Worm (Caenorhabditis elegans): ENCODE results near the gene T28D9.11.

T28D9.11 gene

DNA sequence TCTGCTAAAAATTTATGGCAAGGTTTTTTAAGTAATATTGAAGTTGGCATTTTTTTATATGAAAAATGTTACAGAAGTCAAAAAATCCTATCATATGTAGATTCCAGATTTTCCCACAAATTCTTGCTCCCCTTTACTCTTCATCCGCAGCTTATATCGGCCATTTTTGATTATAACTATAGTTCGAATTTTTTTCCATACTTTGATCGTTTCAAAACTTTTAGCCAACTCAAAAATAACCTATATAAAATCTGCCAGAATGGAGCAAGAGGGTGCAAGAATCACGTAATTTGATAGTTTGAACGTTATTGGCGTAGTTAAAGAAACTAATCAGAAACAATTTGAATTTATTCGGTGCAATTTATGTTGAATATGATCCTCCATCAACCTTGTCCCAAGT lies 32.1 kb upstream of the T28D9.11 start:
- TF ChIP-seq ceh-9 (tag; optimal IDR thresholded peaks at IDR 0.05) (no peak), pax-1 (tag; optimal IDR thresholded peaks at IDR 0.05) (no peak), K02D7.2 (tag; optimal IDR thresholded peaks at IDR 0.05) (no peak), syd-9 (tag; optimal IDR thresholded peaks at IDR 0.05) (no peak), ztf-16 (tag; optimal IDR thresholded peaks at IDR 0.05) (no peak), pros-1 (tag; optimal IDR thresholded peaks at IDR 0.05) (no peak), npax-4 (tag; optimal IDR thresholded peaks at IDR 0.05) (no peak), sox-2 (GFP tag; IDR thresholded peaks at IDR 0.05) (no peak), pha-2 (tag; optimal IDR thresholded peaks at IDR 0.05) (no peak), hlh-30 (tag; optimal IDR thresholded peaks at IDR 0.05; ENCODE audit: insufficient read depth) (no peak), ets-4 (tag; optimal IDR thresholded peaks at IDR 0.05) (no peak), gmeb-2 (tag; optimal IDR thresholded peaks at IDR 0.05) (no peak), fkh-10 (GFP tag; optimal IDR thresholded peaks at IDR 0.05) (no peak), ceh-14 (tag; optimal IDR thresholded peaks at IDR 0.05) (no peak), ttx-3 (tag; optimal IDR thresholded peaks at IDR 0.05) (no peak), ceh-34 (tag; optimal IDR thresholded peaks at IDR 0.05) (no peak)

- TF ChIP-seq gmeb-2 (tag; optimal IDR thresholded peaks at IDR 0.05) (no peak), ceh-24 (tag; optimal IDR thresholded peaks at IDR 0.05) (no peak), sdc-2 (tag; optimal IDR thresholded peaks at IDR 0.05) (peak; percentile 30), rnt-1 (tag; optimal IDR thresholded peaks at IDR 0.05) (peak; percentile 18), ttx-3 (tag; optimal IDR thresholded peaks at IDR 0.05) (no peak), hlh-8 (tag; optimal IDR thresholded peaks at IDR 0.05) (peak; percentile 1), eyg-1 (tag; optimal IDR thresholded peaks at IDR 0.05) (no peak), ceh-31 (tag; optimal IDR thresholded peaks at IDR 0.05) (peak; percentile 57), unc-55 (GFP tag; optimal IDR thresholded peaks at IDR 0.05) (peak; percentile 74), nhr-11 (tag; optimal IDR thresholded peaks at IDR 0.05) (no peak), ahr-1 (tag; optimal IDR thresholded peaks at IDR 0.05) (no peak), ceh-30 (tag; optimal IDR thresholded peaks at IDR 0.05) (no peak), ref-2 (tag; optimal IDR thresholded peaks at IDR 0.05) (peak; percentile 39), ztf-16 (tag; optimal IDR thresholded peaks at IDR 0.05) (no peak), ceh-18 (tag; optimal IDR thresholded peaks at IDR 0.05) (no peak), tbx-2 (tag; optimal IDR thresholded peaks at IDR 0.05) (peak; percentile 72), unc-3 (GFP tag; conservative IDR thresholded peaks at IDR 0.05) (no peak), unc-3 (tag; optimal IDR thresholded peaks at IDR 0.05) (no peak), hlh-13 (GFP tag; optimal IDR thresholded peaks at IDR 0.05) (no peak), fkh-6 (tag; optimal IDR thresholded peaks at IDR 0.05) (no peak), syd-9 (tag; optimal IDR thresholded peaks at IDR 0.05) (no peak), pax-1 (tag; optimal IDR thresholded peaks at IDR 0.05) (no peak), che-1 (tag; optimal IDR thresholded peaks at IDR 0.05) (no peak), ceh-48 (tag; optimal IDR thresholded peaks at IDR 0.05) (no peak), nfya-1 (tag; optimal IDR thresholded peaks at IDR 0.05) (peak; percentile 21), ceh-34 (tag; optimal IDR thresholded peaks at IDR 0.05) (peak; percentile 32), hlh-15 (tag; optimal IDR thresholded peaks at IDR 0.05) (no peak), ceh-9 (tag; optimal IDR thresholded peaks at IDR 0.05) (no peak), mec-3 (tag; optimal IDR thresholded peaks at IDR 0.05; ENCODE audit: borderline replicate concordance) (no peak), tbx-7 (tag; optimal IDR thresholded peaks at IDR 0.05) (no peak)
Observed at ce11 chrII:6522622-6523254, 30.9 kb upstream of the T28D9.11 start.

- TF ChIP-seq pqm-1 (tag; optimal IDR thresholded peaks at IDR 0.05) (no peak), ceh-9 (tag; optimal IDR thresholded peaks at IDR 0.05) (no peak), ceh-22 (tag; optimal IDR thresholded peaks at IDR 0.05) (no peak), pag-3 (tag; optimal IDR thresholded peaks at IDR 0.05; ENCODE audit: borderline replicate concordance) (no peak), nhr-232 (tag; optimal IDR thresholded peaks at IDR 0.05) (no peak), ceh-34 (tag; optimal IDR thresholded peaks at IDR 0.05) (no peak), nhr-11 (tag; optimal IDR thresholded peaks at IDR 0.05) (no peak), ceh-30 (tag; optimal IDR thresholded peaks at IDR 0.05) (no peak), pros-1 (tag; optimal IDR thresholded peaks at IDR 0.05) (no peak), C08G9.2 (tag; optimal IDR thresholded peaks at IDR 0.05) (no peak), gmeb-2 (tag; optimal IDR thresholded peaks at IDR 0.05) (no peak), zip-5 (tag; optimal IDR thresholded peaks at IDR 0.05) (no peak), ceh-14 (tag; optimal IDR thresholded peaks at IDR 0.05) (no peak), hlh-30 (tag; optimal IDR thresholded peaks at IDR 0.05; ENCODE audit: insufficient read depth) (no peak)
Observed at ce11 chrII:6521316-6521715, 29.5 kb upstream of the T28D9.11 start, which contains the start of gene toe-2. TSS of gene toe-2 (minus strand) at chrII:6521385.

All from whole organism, late embryonic.